Worm (Caenorhabditis elegans) whole organism, L4 larva: ENCODE measurements around the gene exos-4.2.

Experiments
- ceh-44 ChIP-seq: fragments of 200-800 bp; sonication (Bioruptor generic); IDR thresholded peaks from 2 replicates; pipeline ENCODE4 v1.3.6; 2022; ENCODE audit warnings: missing genetic modification reagents, missing genetic modification characterization, missing compliant biosample characterization
- fos-1 ChIP-seq: fragments of 150-350 bp; optimal IDR thresholded peaks from 2 replicates; lab custom pipeline; 2014; ENCODE audit warnings: missing biosample characterization, missing genetic modification characterization
- mep-1 ChIP-seq: fragments of 150-350 bp; sonication (generic microtip); optimal IDR thresholded peaks from 3 replicates; lab custom pipeline; 2014; ENCODE audit warnings: missing biosample characterization, missing genetic modification characterization
- nhr-25 ChIP-seq: sonication (generic microtip); optimal IDR thresholded peaks from 2 replicates; lab custom pipeline; 2017; ENCODE audit warnings: missing genetic modification characterization, mild to moderate bottlenecking, missing compliant biosample characterization, antibody characterized with exemption, moderate library complexity, borderline replicate concordance; ENCODE audit not compliant: insufficient read depth
- pqm-1 ChIP-seq: sonication (generic microtip); optimal IDR thresholded peaks from 2 replicates; lab custom pipeline; 2017; ENCODE audit warnings: missing biosample characterization, missing genetic modification characterization
- ztf-11 ChIP-seq: fragments of 150-350 bp; optimal IDR thresholded peaks from 2 replicates; lab custom pipeline; 2014; ENCODE audit warnings: missing biosample characterization, missing genetic modification characterization

ce11 chrIII:873432-873831 is 13.4 kb downstream of the exos-4.2 start, which contains the start of gene clc-19:
- peak; percentile 49 for TF ChIP-seq pqm-1 (tag; lab: Kevin White, UChicago)
- no peak for TF ChIP-seq fos-1 (tag; lab: Kevin White, UChicago)
- no peak for TF ChIP-seq ztf-11
- TF ChIP-seq ceh-44 (GFP tag; lab: Robert Waterston, UW): no peak
- TF ChIP-seq mep-1 (tag; lab: Kevin White, UChicago): no peak
- no peak for TF ChIP-seq nhr-25 (tag; lab: Kevin White, UChicago)
